Fruit fly (Drosophila melanogaster): Measurements from ENCODE around the gene CG9386.

CG9386 gene

dm6 chr3R:9577382-9578137 is 22.4 kb upstream of the CG9386 start, which contains the start of the genes Kap-alpha3 and Son (continued):
- TF ChIP-seq CG8765 (GFP tag; IDR thresholded peaks at IDR 0.05) (peak; percentile 73), D19A (tag; optimal IDR thresholded peaks at IDR 0.05) (peak; percentile 69), CG32767 (GFP tag; IDR thresholded peaks at IDR 0.05) (peak; percentile 77), CG30403 (GFP tag; optimal IDR thresholded peaks at IDR 0.05) (peak; percentile 94), exex (tag; optimal IDR thresholded peaks at IDR 0.05) (peak; percentile 76), sd (tag; optimal IDR thresholded peaks at IDR 0.05) (peak; percentile 77), vvl (GFP tag; IDR thresholded peaks at IDR 0.05) (peak; percentile 91), Ada2b (GFP tag; IDR thresholded peaks at IDR 0.05) (peak; percentile 76), Fer2 (tag; optimal IDR thresholded peaks at IDR 0.05) (peak; percentile 92), gro (GFP tag; optimal IDR thresholded peaks at IDR 0.05) (peak; percentile 93), zen (tag; optimal IDR thresholded peaks at IDR 0.05) (peak; percentile 83), CG6683 (GFP tag; optimal IDR thresholded peaks at IDR 0.05) (peak; percentile 85), CG33213 (GFP tag; optimal IDR thresholded peaks at IDR 0.05) (peak; percentile 96), CG11696 (GFP tag; IDR thresholded peaks at IDR 0.05) (peak; percentile 67), CG11247 (GFP tag; IDR thresholded peaks at IDR 0.05) (peak; percentile 83), bbx (GFP tag; IDR thresholded peaks at IDR 0.05; ENCODE audit: partially characterized antibody) (peak; percentile 64), Scr (GFP tag; IDR thresholded peaks at IDR 0.05; ENCODE audit: partially characterized antibody) (peak; percentile 91), lilli (GFP tag; optimal IDR thresholded peaks at IDR 0.05) (peak; percentile 94), Eip74EF (GFP tag; optimal IDR thresholded peaks at IDR 0.05) (peak in 1 of 2 experiments; percentile 76), CG43689 (GFP tag; IDR thresholded peaks at IDR 0.05) (peak; percentile 70), CG31388 (GFP tag; optimal IDR thresholded peaks at IDR 0.05) (peak; percentile 75), Max (GFP tag; optimal IDR thresholded peaks at IDR 0.05) (peak; percentile 96), danr (GFP tag; IDR thresholded peaks at IDR 0.05) (peak; percentile 72), CG11504 (tag; optimal IDR thresholded peaks at IDR 0.05) (peak; percentile 87), HLH4C (GFP tag; IDR thresholded peaks at IDR 0.05; ENCODE audit: partially characterized antibody) (peak; percentile 75), CG8924 (tag; optimal IDR thresholded peaks at IDR 0.05) (peak; percentile 89), CG13123 (GFP tag; optimal IDR thresholded peaks at IDR 0.05) (peak; percentile 100), nerfin-1 (tag; optimal IDR thresholded peaks at IDR 0.05) (peak; percentile 90), CG4328 (GFP tag; optimal IDR thresholded peaks at IDR 0.05) (peak; percentile 97), wdn (GFP tag; IDR thresholded peaks at IDR 0.05) (peak; percentile 74; the same call in 1 of the 2 replicates), luna (GFP tag; optimal IDR thresholded peaks at IDR 0.05) (peak; percentile 63), CG2889 (GFP tag; IDR thresholded peaks at IDR 0.05) (peak; percentile 82), CG7839 (tag; optimal IDR thresholded peaks at IDR 0.05) (peak; percentile 89), sug (tag; optimal IDR thresholded peaks at IDR 0.05) (peak; percentile 95), gcm (GFP tag; optimal IDR thresholded peaks at IDR 0.05) (peak; percentile 86), CG31365 (tag; optimal IDR thresholded peaks at IDR 0.05) (peak; percentile 78), CG7556 (GFP tag; optimal IDR thresholded peaks at IDR 0.05) (peak; percentile 86), CG10565 (GFP tag; optimal IDR thresholded peaks at IDR 0.05) (peak; percentile 79), Abd-B (GFP tag; optimal IDR thresholded peaks at IDR 0.05) (peak; percentile 90), MTF-1 (GFP tag; optimal IDR thresholded peaks at IDR 0.05; ENCODE audit: borderline replicate concordance) (peak; percentile 96), pum (GFP tag; optimal IDR thresholded peaks at IDR 0.05) (peak; percentile 92), salm (tag; optimal IDR thresholded peaks at IDR 0.05) (peak; percentile 84), sens-2 (GFP tag; IDR thresholded peaks at IDR 0.05) (peak; percentile 94), CG1603 (tag; optimal IDR thresholded peaks at IDR 0.05) (peak; percentile 73), run (tag; optimal IDR thresholded peaks at IDR 0.05) (peak; percentile 78), insv (GFP tag; optimal IDR thresholded peaks at IDR 0.05) (peak in 1 of 2 experiments; percentile 85), mirr (GFP tag; optimal IDR thresholded peaks at IDR 0.05) (peak; percentile 96), CG15269 (tag; optimal IDR thresholded peaks at IDR 0.05) (peak; percentile 89)

Measured in whole organism, embryonic.